Fruit fly (Drosophila melanogaster) whole organism, embryonic: ENCODE results near the gene thoc6.

Experiments
- Abd-B ChIP-seq: fragments of 200-800 bp; sonication (Bioruptor generic); optimal IDR thresholded peaks from 2 replicates; lab custom pipeline; 2018; ENCODE audit warnings: missing biosample characterization, mild to moderate bottlenecking, missing genetic modification characterization, moderate library complexity
- Atf3 ChIP-seq: fragments of 200-800 bp; sonication (Bioruptor generic); optimal IDR thresholded peaks from 3 replicates; lab custom pipeline; 2016; ENCODE audit warnings: missing biosample characterization, missing genetic modification characterization
- C15 ChIP-seq: fragments of 200-800 bp; sonication (Bioruptor generic); IDR thresholded peaks from 3 replicates; pipeline ENCODE4 v1.3.6; 2022; ENCODE audit warnings: missing biosample characterization, missing genetic modification characterization
- CG10274 ChIP-seq: fragments of 200-800 bp; sonication (Bioruptor generic); optimal IDR thresholded peaks from 3 replicates; lab custom pipeline; 2017; ENCODE audit warnings: missing biosample characterization, mild to moderate bottlenecking, missing genetic modification characterization
- CG10565 ChIP-seq: fragments of 200-800 bp; sonication (Bioruptor generic); optimal IDR thresholded peaks from 3 replicates; lab custom pipeline; 2016; ENCODE audit warnings: missing biosample characterization, mild to moderate bottlenecking, missing genetic modification characterization
- CG10959 ChIP-seq: fragments of 200-800 bp; sonication (Bioruptor generic); IDR thresholded peaks from 2 replicates; pipeline ENCODE4 v1.3.6; 2022; ENCODE audit warnings: missing biosample characterization, missing genetic modification characterization
- CG12236 ChIP-seq: fragments of 200-800 bp; sonication (Bioruptor generic); optimal IDR thresholded peaks from 2 replicates; lab custom pipeline; 2016; ENCODE audit warnings: missing biosample characterization, missing genetic modification characterization
- CG12659 ChIP-seq: fragments of 200-800 bp; sonication (Bioruptor generic); optimal IDR thresholded peaks from 3 replicates; lab custom pipeline; 2017; ENCODE audit warnings: mild to moderate bottlenecking, missing biosample characterization, missing genetic modification reagents, missing genetic modification characterization
- CG12744 ChIP-seq: fragments of 200-800 bp; sonication (Bioruptor generic); optimal IDR thresholded peaks from 2 replicates; lab custom pipeline; 2016; ENCODE audit warnings: missing biosample characterization, missing genetic modification characterization
- CG12769 ChIP-seq: fragments of 200-800 bp; sonication (Bioruptor generic); optimal IDR thresholded peaks from 2 replicates; lab custom pipeline; 2019; ENCODE audit warnings: missing biosample characterization, mild to moderate bottlenecking, missing genetic modification characterization, moderate library complexity
- CG13894 ChIP-seq: fragments of 200-800 bp; sonication (Bioruptor generic); optimal IDR thresholded peaks from 3 replicates; lab custom pipeline; 2018; ENCODE audit warnings: missing biosample characterization, mild to moderate bottlenecking, missing genetic modification characterization, moderate library complexity
- CG14014 ChIP-seq: fragments of 200-800 bp; sonication (Bioruptor generic); IDR thresholded peaks from 2 replicates; pipeline ENCODE4 v1.3.6; 2022; ENCODE audit warnings: missing biosample characterization, missing genetic modification characterization
- CG14441 ChIP-seq: fragments of 200-800 bp; sonication (Bioruptor generic); IDR thresholded peaks from 2 replicates; pipeline ENCODE4 v1.3.6; 2022; ENCODE audit warnings: missing biosample characterization, missing genetic modification characterization
- CG15696 ChIP-seq: fragments of 200-800 bp; sonication (Bioruptor generic); optimal IDR thresholded peaks from 2 replicates; lab custom pipeline; 2019; ENCODE audit warnings: missing biosample characterization, mild to moderate bottlenecking, missing genetic modification characterization, moderate library complexity
- CG1792 ChIP-seq: fragments of 200-800 bp; sonication (Bioruptor generic); optimal IDR thresholded peaks from 2 replicates; lab custom pipeline; 2016; ENCODE audit warnings: missing biosample characterization, missing genetic modification characterization
- CG30403 ChIP-seq: fragments of 200-800 bp; sonication (Bioruptor generic); optimal IDR thresholded peaks from 3 replicates; lab custom pipeline; 2016; ENCODE audit warnings: missing biosample characterization, missing genetic modification characterization
- CG31388 ChIP-seq: fragments of 200-800 bp; sonication (Bioruptor generic); optimal IDR thresholded peaks from 2 replicates; lab custom pipeline; 2016; ENCODE audit warnings: missing biosample characterization, missing genetic modification characterization
- CG31441 ChIP-seq: fragments of 200-800 bp; sonication (Bioruptor generic); IDR thresholded peaks from 2 replicates; pipeline ENCODE4 v1.3.6; 2022; ENCODE audit warnings: missing biosample characterization, missing genetic modification characterization
- CG34422 ChIP-seq: fragments of 200-800 bp; sonication (Bioruptor generic); IDR thresholded peaks from 3 replicates; pipeline ENCODE4 v1.3.6; 2022; ENCODE audit warnings: missing biosample characterization, missing genetic modification characterization
- CG42726 ChIP-seq: fragments of 200-800 bp; sonication (Bioruptor generic); IDR thresholded peaks from 2 replicates; pipeline ENCODE4 v1.3.6; 2022; ENCODE audit warnings: missing biosample characterization, missing genetic modification characterization; ENCODE audit not compliant: partially characterized antibody
- CG6254 ChIP-seq: fragments of 200-800 bp; sonication (Bioruptor generic); optimal IDR thresholded peaks from 3 replicates; lab custom pipeline; 2017; ENCODE audit warnings: mild to moderate bottlenecking, missing biosample characterization, missing genetic modification reagents, missing genetic modification characterization
- CG7786 ChIP-seq: fragments of 200-800 bp; sonication (Bioruptor generic); optimal IDR thresholded peaks from 2 replicates; lab custom pipeline; 2016; ENCODE audit warnings: missing biosample characterization, missing genetic modification characterization
- CG7987 ChIP-seq: fragments of 200-800 bp; sonication (Bioruptor generic); optimal IDR thresholded peaks from 2 replicates; lab custom pipeline; 2018; ENCODE audit warnings: missing biosample characterization, mild to moderate bottlenecking, missing genetic modification characterization, moderate library complexity
- CG8924 ChIP-seq: fragments of 200-800 bp; optimal IDR thresholded peaks from 3 replicates; lab custom pipeline; 2019; ENCODE audit warnings: missing biosample characterization, mild to moderate bottlenecking, missing genetic modification characterization, moderate library complexity
- CG9797 ChIP-seq: fragments of 200-800 bp; sonication (Bioruptor generic); optimal IDR thresholded peaks from 3 replicates; lab custom pipeline; 2018; ENCODE audit warnings: missing biosample characterization, mild to moderate bottlenecking, missing genetic modification characterization
- CTCF ChIP-seq: fragments of 200-800 bp; sonication (Bioruptor generic); optimal IDR thresholded peaks from 2 replicates; lab custom pipeline; 2017; ENCODE audit warnings: missing biosample characterization, mild to moderate bottlenecking, missing genetic modification characterization, moderate library complexity
- Dad ChIP-seq: fragments of 200-800 bp; sonication (Bioruptor generic); optimal IDR thresholded peaks from 3 replicates; lab custom pipeline; 2016; ENCODE audit warnings: missing biosample characterization, missing genetic modification characterization
- Deaf1 ChIP-seq: fragments of 200-800 bp; optimal IDR thresholded peaks from 3 replicates; lab custom pipeline; 2019; ENCODE audit warnings: missing biosample characterization, mild to moderate bottlenecking, missing genetic modification characterization, moderate library complexity
- Dip2 ChIP-seq: fragments of 200-800 bp; sonication (Bioruptor generic); IDR thresholded peaks from 2 replicates; pipeline ENCODE4 v1.3.6; 2022; ENCODE audit warnings: missing biosample characterization, missing genetic modification characterization
- Dll ChIP-seq: fragments of 200-800 bp; sonication (Bioruptor generic); IDR thresholded peaks from 4 replicates; pipeline ENCODE4 v1.3.6; 2022; ENCODE audit warnings: missing biosample characterization, missing genetic modification characterization; ENCODE audit not compliant: partially characterized antibody
- Doc3 ChIP-seq: fragments of 200-800 bp; sonication (Bioruptor generic); IDR thresholded peaks from 3 replicates; pipeline ENCODE4 v1.3.6; 2022; ENCODE audit warnings: missing biosample characterization, missing genetic modification characterization; ENCODE audit not compliant: partially characterized antibody
- Elba2 ChIP-seq: fragments of 200-800 bp; sonication (Bioruptor generic); optimal IDR thresholded peaks from 3 replicates; lab custom pipeline; 2016; ENCODE audit warnings: missing biosample characterization, missing genetic modification characterization
- Fer2 ChIP-seq: fragments of 200-800 bp; sonication (Bioruptor generic); optimal IDR thresholded peaks from 2 replicates; lab custom pipeline; 2018; ENCODE audit warnings: missing biosample characterization, mild to moderate bottlenecking, missing genetic modification characterization, moderate library complexity
- HLH3B ChIP-seq: fragments of 200-800 bp; sonication (Bioruptor generic); IDR thresholded peaks from 2 replicates; pipeline ENCODE4 v1.3.6; 2022; ENCODE audit warnings: missing biosample characterization, missing genetic modification characterization
- HmgZ ChIP-seq: fragments of 200-800 bp; sonication (Bioruptor generic); optimal IDR thresholded peaks from 2 replicates; lab custom pipeline; 2018; ENCODE audit warnings: missing biosample characterization, mild to moderate bottlenecking, missing genetic modification characterization
- Jarid2 ChIP-seq: fragments of 200-800 bp; sonication (Bioruptor generic); optimal IDR thresholded peaks from 3 replicates; lab custom pipeline; 2017; ENCODE audit warnings: mild to moderate bottlenecking, missing biosample characterization, missing genetic modification reagents, missing genetic modification characterization
- Mrtf ChIP-seq: fragments of 200-800 bp; sonication (Bioruptor generic); IDR thresholded peaks from 3 replicates; pipeline ENCODE4 v1.3.6; 2022; ENCODE audit warnings: missing biosample characterization, missing genetic modification characterization
- Optix ChIP-seq: fragments of 200-800 bp; sonication (Bioruptor generic); IDR thresholded peaks from 3 replicates; pipeline ENCODE4 v1.3.6; 2022; ENCODE audit warnings: missing biosample characterization, missing genetic modification characterization
- Sox100B ChIP-seq: fragments of 200-800 bp; sonication (Bioruptor generic); optimal IDR thresholded peaks from 3 replicates; lab custom pipeline; 2018; ENCODE audit warnings: missing biosample characterization, mild to moderate bottlenecking, missing genetic modification characterization
- Trl ChIP-seq, 3 experiments: fragments of >200 bp in 2 of 3; fragments of 200-800 bp in 1 of 3; sonication (Bioruptor generic) in 1 of 3; optimal IDR thresholded peaks; 2 replicates in 1 of 3; 3 replicates in 2 of 3; lab custom pipeline; 2016 to 2017; ENCODE audit warnings: missing biosample characterization in 1 of 3, missing genetic modification characterization in 1 of 3
- chif ChIP-seq, 2 experiments: fragments of 200-800 bp; sonication (Bioruptor generic); optimal IDR thresholded peaks; 3 replicates each; lab custom pipeline; 2016; ENCODE audit warnings: missing biosample characterization in 2 of 2, missing genetic modification characterization in 2 of 2
- chinmo ChIP-seq: fragments of 200-800 bp; sonication (Bioruptor generic); IDR thresholded peaks from 4 replicates; pipeline ENCODE4 v1.3.6; 2022; ENCODE audit warnings: missing biosample characterization, missing genetic modification characterization; ENCODE audit not compliant: partially characterized antibody
- crc ChIP-seq: fragments of 200-800 bp; sonication (Bioruptor generic); optimal IDR thresholded peaks from 2 replicates; lab custom pipeline; 2016; ENCODE audit warnings: missing biosample characterization, missing genetic modification characterization
- insv ChIP-seq, 2 experiments: fragments of 200-800 bp; sonication (Bioruptor generic); optimal IDR thresholded peaks; 3 replicates each; lab custom pipeline; 2016 to 2018; ENCODE audit warnings: missing biosample characterization in 2 of 2, missing genetic modification characterization in 2 of 2
- maf-S ChIP-seq: fragments of 200-800 bp; sonication (Bioruptor generic); optimal IDR thresholded peaks from 2 replicates; lab custom pipeline; 2016; ENCODE audit warnings: missing biosample characterization, missing genetic modification characterization
- schlank ChIP-seq: fragments of 200-800 bp; sonication (Bioruptor generic); optimal IDR thresholded peaks from 2 replicates; lab custom pipeline; 2018; ENCODE audit warnings: missing biosample characterization, mild to moderate bottlenecking, missing genetic modification characterization
- sens-2 ChIP-seq: fragments of 200-800 bp; sonication (Bioruptor generic); IDR thresholded peaks from 2 replicates; pipeline ENCODE4 v1.3.6; 2022; ENCODE audit warnings: missing biosample characterization, missing genetic modification characterization
- sim ChIP-seq: fragments of 200-800 bp; sonication (Bioruptor generic); IDR thresholded peaks from 2 replicates; pipeline ENCODE4 v1.3.6; 2022; ENCODE audit warnings: missing biosample characterization, missing genetic modification characterization
- tll ChIP-seq, 2 experiments: fragments of 200-800 bp in 1 of 2; fragments of >200 bp in 1 of 2; sonication (Bioruptor generic) in 1 of 2; optimal IDR thresholded peaks; 2 replicates each; lab custom pipeline; 2017 to 2019; ENCODE audit warnings: missing biosample characterization in 2 of 2, missing genetic modification characterization in 2 of 2, mild to moderate bottlenecking in 1 of 2, moderate library complexity in 1 of 2
- trh ChIP-seq: fragments of 200-800 bp; sonication (Bioruptor generic); optimal IDR thresholded peaks from 2 replicates; lab custom pipeline; 2016; ENCODE audit warnings: missing biosample characterization, missing genetic modification characterization
- tx ChIP-seq: fragments of 200-800 bp; sonication (Bioruptor generic); optimal IDR thresholded peaks from 2 replicates; lab custom pipeline; 2016; ENCODE audit warnings: missing biosample characterization, missing genetic modification characterization

The thoc6 gene

dm6 chr3L:12203736-12204135, 10.2 kb upstream of the thoc6 start, which contains the start of gene Ak1 (continued):
- TF ChIP-seq CG31388 (GFP tag; lab: Kevin White, UChicago): no peak
- no peak for TF ChIP-seq CG1792 (GFP tag; lab: Kevin White, UChicago)
- TF ChIP-seq chif (GFP tag; optimal IDR thresholded peaks at IDR 0.05; lab: Kevin White, UChicago): no peak
- TF ChIP-seq CG14014 (GFP tag; lab: Robert Waterston, UW): 0 out of 2 replicates have a peak, but pooled peaks have one; percentile 8
- no peak for TF ChIP-seq maf-S (GFP tag; lab: Kevin White, UChicago)
- TF ChIP-seq Sox100B (GFP tag; lab: Kevin White, UChicago): no peak
- no peak for TF ChIP-seq Mrtf (GFP tag; lab: Robert Waterston, UW)
- no peak for TF ChIP-seq Dad
- no peak for TF ChIP-seq Elba2
- TF ChIP-seq HLH3B: no peak
- no peak for TF ChIP-seq crc (GFP tag; lab: Kevin White, UChicago)
- TF ChIP-seq CG7987 (GFP tag; lab: Kevin White, UChicago): no peak
- TF ChIP-seq sens-2 (GFP tag; lab: Robert Waterston, UW): no peak
- no peak for TF ChIP-seq CG31441 (GFP tag; lab: Robert Waterston, UW)
- TF ChIP-seq Trl (optimal IDR thresholded peaks at IDR 0.05; lab: Kevin White, UChicago): peak in 1 of 2 experiments; percentile 23
- TF ChIP-seq Trl (GFP tag; optimal IDR thresholded peaks at IDR 0.05; lab: Kevin White, UChicago): no peak
- TF ChIP-seq Jarid2: peak; percentile 78
- TF ChIP-seq CG34422 (GFP tag; lab: Robert Waterston, UW): no peak; the same call in 2 of the 3 replicates
- no peak for TF ChIP-seq schlank (tag; lab: Kevin White, UChicago)
- TF ChIP-seq chinmo (GFP tag; lab: Robert Waterston, UW): 0 out of 4 replicates have a peak, but pooled peaks have one; percentile 39
- TF ChIP-seq CG12236 (GFP tag; lab: Kevin White, UChicago): no peak
- no peak for TF ChIP-seq Doc3
- TF ChIP-seq CG13894: peak; percentile 70
- no peak for TF ChIP-seq tll (GFP tag; optimal IDR thresholded peaks at IDR 0.05; lab: Kevin White, UChicago)
- no peak for TF ChIP-seq Optix (GFP tag; lab: Robert Waterston, UW)
- no peak for TF ChIP-seq Dip2 (GFP tag; lab: Robert Waterston, UW)
- no peak for TF ChIP-seq CG9797 (GFP tag; lab: Kevin White, UChicago)
- TF ChIP-seq Atf3: no peak
- TF ChIP-seq Fer2 (tag; lab: Kevin White, UChicago): no peak
- TF ChIP-seq CG12659 (GFP tag; lab: Kevin White, UChicago): peak; percentile 9
- TF ChIP-seq sim (GFP tag; lab: Robert Waterston, UW): no peak
- TF ChIP-seq CG14441: no peak
- TF ChIP-seq CG12744 (GFP tag; lab: Kevin White, UChicago): no peak
- no peak for TF ChIP-seq insv (GFP tag; optimal IDR thresholded peaks at IDR 0.05; lab: Kevin White, UChicago)
- no peak for TF ChIP-seq Abd-B
- no peak for TF ChIP-seq CG15696 (tag; lab: Kevin White, UChicago)
- TF ChIP-seq CTCF (GFP tag; lab: Kevin White, UChicago): no peak
- no peak for TF ChIP-seq CG6254
- TF ChIP-seq CG10274 (GFP tag; lab: Kevin White, UChicago): no peak
- TF ChIP-seq C15: no peak
- TF ChIP-seq Dll: no peak
- TF ChIP-seq CG10565 (GFP tag; lab: Kevin White, UChicago): no peak
- no peak for TF ChIP-seq CG8924 (tag; lab: Kevin White, UChicago)
- TF ChIP-seq trh (GFP tag; lab: Kevin White, UChicago): no peak
- peak; percentile 42 for TF ChIP-seq HmgZ
- TF ChIP-seq CG7786 (GFP tag; lab: Kevin White, UChicago): no peak
- TF ChIP-seq CG10959 (GFP tag; lab: Robert Waterston, UW): no peak
- TF ChIP-seq tx (GFP tag; lab: Kevin White, UChicago): no peak
- no peak for TF ChIP-seq CG42726 (GFP tag; lab: Robert Waterston, UW)
- peak; percentile 84 for TF ChIP-seq Deaf1 (tag; lab: Kevin White, UChicago)
- TF ChIP-seq CG30403 (GFP tag; lab: Kevin White, UChicago): no peak
- TF ChIP-seq CG12769: peak; percentile 60
